Worm (Caenorhabditis elegans): ENCODE data around the gene cln-3.1.

DNA sequence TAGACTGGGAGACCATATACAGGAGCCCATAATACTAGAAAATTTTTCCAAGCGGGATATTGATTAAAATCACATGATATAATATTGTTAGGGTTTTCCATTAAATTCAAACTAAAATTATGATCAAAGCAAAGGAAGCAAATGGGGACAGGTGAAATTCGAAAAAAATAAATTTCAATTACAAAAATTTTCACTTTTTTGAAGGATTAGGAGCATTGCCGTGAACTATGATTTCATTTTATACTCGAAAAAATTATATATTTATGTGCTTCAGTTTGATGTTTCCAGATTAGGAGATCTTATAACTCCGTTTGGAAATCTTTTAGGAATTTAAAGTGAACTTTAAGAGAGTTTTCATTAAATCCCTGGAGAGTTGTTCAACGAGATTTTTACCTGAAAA is 4.8 kb downstream of the cln-3.1 start, which contains the start of gene F07B10.7:
- TF ChIP-seq che-1 (tag; optimal IDR thresholded peaks at IDR 0.05) (no peak), dmd-4 (tag; optimal IDR thresholded peaks at IDR 0.05; ENCODE audit: borderline replicate concordance) (no peak), fkh-10 (GFP tag; optimal IDR thresholded peaks at IDR 0.05) (no peak), pha-4 (tag; optimal IDR thresholded peaks at IDR 0.05) (no peak), K09A11.1 (tag; optimal IDR thresholded peaks at IDR 0.05; ENCODE audit: insufficient read depth) (no peak), elt-2 (tag; optimal IDR thresholded peaks at IDR 0.05) (no peak), nhr-11 (tag; optimal IDR thresholded peaks at IDR 0.05) (no peak), rnt-1 (tag; optimal IDR thresholded peaks at IDR 0.05) (no peak), hlh-8 (tag; optimal IDR thresholded peaks at IDR 0.05) (no peak), ama-1 (optimal IDR thresholded peaks at IDR 0.05) (no peak), pqm-1 (tag; optimal IDR thresholded peaks at IDR 0.05) (no peak), ref-2 (tag; optimal IDR thresholded peaks at IDR 0.05) (no peak), K02D7.2 (tag; optimal IDR thresholded peaks at IDR 0.05) (no peak), elt-4 (tag; optimal IDR thresholded peaks at IDR 0.05) (no peak)
